Worm (Caenorhabditis elegans) whole organism, L1 larva: ENCODE results near the gene folt-3.

ENCODE experiments used
- C16A3.4 ChIP-seq: fragments of 150-350 bp; optimal IDR thresholded peaks from 2 replicates; lab custom pipeline; 2014; ENCODE audit warnings: missing biosample characterization, missing genetic modification characterization
- aly-2 ChIP-seq: fragments of 150-350 bp; optimal IDR thresholded peaks from 2 replicates; lab custom pipeline; 2014; ENCODE audit warnings: missing biosample characterization, missing genetic modification characterization
- ama-1 ChIP-seq: fragments of 150-350 bp; optimal IDR thresholded peaks from 2 replicates; lab custom pipeline; 2014
- blmp-1 ChIP-seq: fragments of 150-350 bp; optimal IDR thresholded peaks from 2 replicates; lab custom pipeline; 2014; ENCODE audit warnings: missing biosample characterization, missing genetic modification characterization
- ceh-63 ChIP-seq: fragments of 200-800 bp; sonication (Bioruptor generic); optimal IDR thresholded peaks from 2 replicates; lab custom pipeline; 2018; ENCODE audit warnings: mild to moderate bottlenecking, missing genetic modification characterization, missing compliant biosample characterization
- ceh-8 ChIP-seq: fragments of 200-800 bp; sonication (Bioruptor generic); optimal IDR thresholded peaks from 2 replicates; lab custom pipeline; 2018; ENCODE audit warnings: mild to moderate bottlenecking, missing genetic modification characterization, moderate library complexity, missing compliant biosample characterization
- dpl-1 ChIP-seq, 3 experiments: fragments of 150-350 bp in 2 of 3; sonication (generic microtip) in 1 of 3; optimal IDR thresholded peaks; 2 replicates each; lab custom pipeline; 2014 to 2017; ENCODE audit warnings: missing biosample characterization in 3 of 3, missing genetic modification characterization in 3 of 3, missing genetic modification reagents in 3 of 3
- efl-1 ChIP-seq, 4 experiments: fragments of 150-350 bp; optimal IDR thresholded peaks in 3 of 4; peaks in 1 of 4; 1 replicate in 1 of 4; 2 replicates in 3 of 4; lab custom pipeline; 2014; ENCODE audit warnings: missing biosample characterization in 2 of 4, missing genetic modification characterization in 2 of 4, missing genetic modification reagents in 2 of 4
- efl-3 ChIP-seq: fragments of 200-800 bp; sonication (Bioruptor generic); optimal IDR thresholded peaks from 2 replicates; lab custom pipeline; 2018; ENCODE audit warnings: mild to moderate bottlenecking, missing genetic modification characterization, missing compliant biosample characterization
- egl-27 ChIP-seq, 2 experiments: fragments of 150-350 bp in 1 of 2; sonication (generic microtip); optimal IDR thresholded peaks; 3 replicates each; lab custom pipeline; 2017 to 2018; ENCODE audit warnings: missing biosample characterization in 2 of 2, missing genetic modification characterization in 2 of 2, missing genetic modification reagents in 2 of 2
- elt-2 ChIP-seq: sonication (generic microtip); optimal IDR thresholded peaks from 2 replicates; lab custom pipeline; 2016; ENCODE audit warnings: missing genetic modification characterization, mild to moderate bottlenecking, inconsistent platforms, missing compliant biosample characterization, missing genetic modification reagents
- ets-5 ChIP-seq: fragments of 200-800 bp; sonication (Bioruptor generic); IDR thresholded peaks from 2 replicates; pipeline ENCODE4 v1.3.6; 2022; ENCODE audit warnings: missing genetic modification characterization, missing compliant biosample characterization
- fkh-10 ChIP-seq: sonication (generic microtip); optimal IDR thresholded peaks from 2 replicates; lab custom pipeline; 2017; ENCODE audit warnings: missing biosample characterization, missing genetic modification reagents, missing genetic modification characterization
- fos-1 ChIP-seq: fragments of 150-350 bp; optimal IDR thresholded peaks from 2 replicates; lab custom pipeline; 2014; ENCODE audit warnings: missing biosample characterization, missing genetic modification characterization
- hlh-17 ChIP-seq: fragments of 200-800 bp; sonication (Bioruptor generic); optimal IDR thresholded peaks from 2 replicates; lab custom pipeline; 2018; ENCODE audit warnings: missing genetic modification characterization, mild to moderate bottlenecking, missing compliant biosample characterization, moderate library complexity, borderline replicate concordance
- lin-13 ChIP-seq: fragments of 150-350 bp; optimal IDR thresholded peaks from 2 replicates; lab custom pipeline; 2014; ENCODE audit warnings: missing biosample characterization, missing genetic modification reagents, missing genetic modification characterization
- lin-14 ChIP-seq: fragments of 200-800 bp; sonication (Bioruptor generic); optimal IDR thresholded peaks from 2 replicates; lab custom pipeline; 2018; ENCODE audit warnings: mild to moderate bottlenecking, missing genetic modification characterization, moderate library complexity, missing compliant biosample characterization
- lin-35 ChIP-seq, 2 experiments: fragments of 150-350 bp; optimal IDR thresholded peaks; 2 replicates each; lab custom pipeline; 2014; ENCODE audit warnings: missing biosample characterization in 2 of 2, missing genetic modification characterization in 2 of 2, missing genetic modification reagents in 2 of 2
- lin-39 ChIP-seq: fragments of 150-350 bp; optimal IDR thresholded peaks from 2 replicates; lab custom pipeline; 2014; ENCODE audit warnings: missing biosample characterization, missing genetic modification reagents, missing genetic modification characterization
- lsy-2 ChIP-seq, 2 experiments: fragments of 150-350 bp; optimal IDR thresholded peaks; 2 replicates each; lab custom pipeline; 2014; ENCODE audit warnings: missing biosample characterization in 2 of 2, missing genetic modification characterization in 2 of 2
- nhr-12 ChIP-seq: sonication (generic microtip); optimal IDR thresholded peaks from 2 replicates; lab custom pipeline; 2017; ENCODE audit warnings: missing biosample characterization, missing genetic modification characterization
- nhr-19 ChIP-seq: fragments of 200-800 bp; sonication (Bioruptor generic); conservative IDR thresholded peaks from 2 replicates; pipeline ENCODE4 v1.3.6; 2022; ENCODE audit warnings: missing genetic modification characterization, missing compliant biosample characterization
- nhr-20 ChIP-seq: sonication (generic microtip); optimal IDR thresholded peaks from 2 replicates; lab custom pipeline; 2016; ENCODE audit warnings: mild to moderate bottlenecking, missing genetic modification characterization, missing compliant biosample characterization
- nhr-237 ChIP-seq: fragments of 150-350 bp; optimal IDR thresholded peaks from 2 replicates; lab custom pipeline; 2014; ENCODE audit warnings: missing biosample characterization, missing genetic modification characterization
- nhr-28 ChIP-seq: fragments of 150-350 bp; optimal IDR thresholded peaks from 2 replicates; lab custom pipeline; 2014; ENCODE audit warnings: missing biosample characterization, missing genetic modification characterization
- nhr-71 ChIP-seq: sonication (generic microtip); optimal IDR thresholded peaks from 2 replicates; lab custom pipeline; 2016; ENCODE audit warnings: mild to moderate bottlenecking, missing genetic modification characterization, moderate library complexity, missing compliant biosample characterization
- nhr-77 ChIP-seq: fragments of 150-350 bp; optimal IDR thresholded peaks from 2 replicates; lab custom pipeline; 2014; ENCODE audit warnings: missing biosample characterization, missing genetic modification characterization
- nhr-84 ChIP-seq: sonication (generic microtip); optimal IDR thresholded peaks from 2 replicates; lab custom pipeline; 2017; ENCODE audit warnings: missing biosample characterization, missing genetic modification characterization
- nhr-90 ChIP-seq: sonication (generic microtip); optimal IDR thresholded peaks from 2 replicates; lab custom pipeline; 2016; ENCODE audit warnings: mild to moderate bottlenecking, missing genetic modification characterization, missing compliant biosample characterization; ENCODE audit not compliant: poor library complexity
- skn-1 ChIP-seq: fragments of 150-350 bp; optimal IDR thresholded peaks from 2 replicates; lab custom pipeline; 2014; ENCODE audit warnings: missing biosample characterization, missing genetic modification characterization
- sptf-1 ChIP-seq: fragments of 150-350 bp; optimal IDR thresholded peaks from 2 replicates; lab custom pipeline; 2014; ENCODE audit warnings: missing biosample characterization, missing genetic modification characterization
- sup-37 ChIP-seq: fragments of 200-800 bp; sonication (Bioruptor generic); optimal IDR thresholded peaks from 2 replicates; lab custom pipeline; 2018; ENCODE audit warnings: mild to moderate bottlenecking, missing genetic modification characterization, missing compliant biosample characterization
- unc-30 ChIP-seq: sonication (generic microtip); optimal IDR thresholded peaks from 2 replicates; lab custom pipeline; 2017; ENCODE audit warnings: missing biosample characterization, missing genetic modification characterization
- unc-98 ChIP-seq: fragments of 200-800 bp; sonication (Bioruptor generic); IDR thresholded peaks from 2 replicates; pipeline ENCODE4 v1.3.6; 2022; ENCODE audit warnings: missing genetic modification characterization, missing compliant biosample characterization
- xbp-1 ChIP-seq: sonication (generic microtip); optimal IDR thresholded peaks from 2 replicates; lab custom pipeline; 2016; ENCODE audit warnings: missing genetic modification characterization, missing compliant biosample characterization
- zag-1 ChIP-seq: fragments of 150-350 bp; optimal IDR thresholded peaks from 2 replicates; lab custom pipeline; 2014; ENCODE audit warnings: missing biosample characterization, missing genetic modification characterization

The folt-3 gene

ce11 chrV:7600149-7600548 is 9.4 kb downstream of the folt-3 start, which contains the start of gene C50E3.9:
TSS of gene C50E3.9 (minus strand) at chrV:7600249.
- TF ChIP-seq lin-39 (tag; lab: Kevin White, UChicago) (no peak), lin-13 (no peak), nhr-19 (GFP tag; lab: Robert Waterston, UW) (no peak), hlh-17 (GFP tag; lab: Kevin White, UChicago) (no peak), nhr-12 (tag; lab: Kevin White, UChicago) (no peak), efl-3 (GFP tag; lab: Kevin White, UChicago) (no peak), sptf-1 (tag; lab: Kevin White, UChicago) (no peak), nhr-28 (tag; lab: Kevin White, UChicago) (no peak), skn-1 (tag; lab: Kevin White, UChicago) (no peak), sup-37 (no peak), blmp-1 (tag; lab: Kevin White, UChicago) (no peak), C16A3.4 (tag; lab: Kevin White, UChicago) (no peak), nhr-77 (tag; lab: Kevin White, UChicago) (no peak), ceh-63 (GFP tag; lab: Kevin White, UChicago) (no peak), unc-30 (tag; lab: Kevin White, UChicago) (no peak), nhr-90 (tag; lab: Kevin White, UChicago) (no peak), elt-2 (tag; lab: Kevin White, UChicago) (no peak)

DNA sequence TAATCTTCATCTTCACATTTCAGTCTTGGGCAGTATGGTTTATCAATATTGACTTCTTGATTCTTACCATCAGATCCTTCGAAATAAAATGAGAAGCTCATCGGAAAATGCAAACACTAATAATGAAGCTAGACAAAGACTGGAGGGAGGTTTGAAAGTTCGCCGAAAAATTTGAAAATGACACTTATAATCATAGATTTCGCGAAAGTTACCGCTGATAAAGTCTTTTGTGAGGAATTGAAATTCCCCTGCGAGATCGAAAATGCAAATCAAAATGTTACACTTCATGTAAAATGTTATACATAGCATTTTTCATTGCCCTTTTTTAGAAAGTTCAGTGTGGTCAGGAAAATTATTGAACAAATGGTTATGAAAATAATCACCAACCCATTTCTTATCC is 11.3 kb downstream of the folt-3 start, which contains the start of gene C50E3.7:
Gene C50E3.7, minus strand, starts transcription at position 101 of the 400 bp plus-strand sequence.
- TF ChIP-seq nhr-237 (tag; lab: Kevin White, UChicago) = no peak
- TF ChIP-seq lsy-2 (tag; optimal IDR thresholded peaks at IDR 0.05; lab: Kevin White, UChicago) = no peak
- TF ChIP-seq efl-1 (optimal IDR thresholded peaks at IDR 0.05; lab: Kevin White, UChicago) = no peak
- no peak for TF ChIP-seq efl-1 (GFP tag; optimal IDR thresholded peaks at IDR 0.05 in 1 of 2; lab: Kevin White, UChicago)
- TF ChIP-seq fos-1 = no peak
- no peak for TF ChIP-seq dpl-1 (GFP tag; optimal IDR thresholded peaks at IDR 0.05; lab: Kevin White, UChicago)
- no peak for TF ChIP-seq ceh-8 (GFP tag; lab: Kevin White, UChicago)
- TF ChIP-seq, all 84 proteins: peak for 0

ce11 chrV:7595132-7595531 is 14.4 kb downstream of the folt-3 start:
- TF ChIP-seq xbp-1 (tag; lab: Kevin White, UChicago) = no peak
- no peak for TF ChIP-seq fos-1
- no peak for TF ChIP-seq aly-2 (tag; lab: Kevin White, UChicago)
- no peak for TF ChIP-seq elt-2 (tag; lab: Kevin White, UChicago)
- TF ChIP-seq C16A3.4 (tag; lab: Kevin White, UChicago) = no peak
- no peak for TF ChIP-seq ama-1 (lab: Kevin White, UChicago)
- TF ChIP-seq dpl-1 (GFP tag; optimal IDR thresholded peaks at IDR 0.05; lab: Kevin White, UChicago) = no peak

ce11 chrV:7590454-7590853 is 19.1 kb downstream of the folt-3 start, which contains the start of gene C50E3.6:
TSS of gene C50E3.6 (minus strand) at chrV:7590554.
- TF ChIP-seq nhr-77 (tag; lab: Kevin White, UChicago) (no peak), fkh-10 (GFP tag; lab: Kevin White, UChicago) (peak; percentile 49), skn-1 (tag; lab: Kevin White, UChicago) (no peak), nhr-84 (no peak), egl-27 (tag; optimal IDR thresholded peaks at IDR 0.05; lab: Kevin White, UChicago) (no peak), ets-5 (GFP tag; lab: Robert Waterston, UW) (no peak), nhr-237 (tag; lab: Kevin White, UChicago) (no peak), zag-1 (tag; lab: Kevin White, UChicago) (no peak), lin-35 (GFP tag; optimal IDR thresholded peaks at IDR 0.05; lab: Kevin White, UChicago) (no peak), unc-98 (GFP tag; lab: Robert Waterston, UW) (no peak), efl-3 (GFP tag; lab: Kevin White, UChicago) (no peak), lin-14 (GFP tag; lab: Kevin White, UChicago) (peak; percentile 7), nhr-20 (tag; lab: Kevin White, UChicago) (no peak), nhr-71 (tag; lab: Kevin White, UChicago) (no peak)
